Worm (Caenorhabditis elegans) whole organism, L1 larva: ENCODE results near the gene F52H2.1.
A peak's percentile ranks its signal among the peaks of the same experiment; 100 is the strongest.

Experiments used
- aly-2 ChIP-seq: fragments of 150-350 bp; optimal IDR thresholded peaks from 2 replicates; lab custom pipeline; 2014; ENCODE audit warnings: missing biosample characterization, missing genetic modification characterization
- blmp-1 ChIP-seq: fragments of 150-350 bp; optimal IDR thresholded peaks from 2 replicates; lab custom pipeline; 2014; ENCODE audit warnings: missing biosample characterization, missing genetic modification characterization
- ceh-8 ChIP-seq: fragments of 200-800 bp; sonication (Bioruptor generic); optimal IDR thresholded peaks from 2 replicates; lab custom pipeline; 2018; ENCODE audit warnings: mild to moderate bottlenecking, missing genetic modification characterization, moderate library complexity, missing compliant biosample characterization
- ceh-82 ChIP-seq, 3 experiments: fragments of 150-350 bp in 1 of 3; sonication (generic microtip) in 2 of 3; optimal IDR thresholded peaks; 2 replicates each; lab custom pipeline; 2014 to 2017; ENCODE audit warnings: missing biosample characterization in 3 of 3, missing genetic modification characterization in 3 of 3
- egl-27 ChIP-seq, 2 experiments: fragments of 150-350 bp in 1 of 2; sonication (generic microtip); optimal IDR thresholded peaks; 3 replicates each; lab custom pipeline; 2017 to 2018; ENCODE audit warnings: missing biosample characterization in 2 of 2, missing genetic modification characterization in 2 of 2, missing genetic modification reagents in 2 of 2
- lin-15B ChIP-seq: fragments of 150-350 bp; sonication (generic microtip); optimal IDR thresholded peaks from 3 replicates; lab custom pipeline; 2014; ENCODE audit warnings: missing biosample characterization, missing genetic modification characterization
- mdl-1 ChIP-seq, 2 experiments: fragments of 150-350 bp; optimal IDR thresholded peaks; 2 replicates each; lab custom pipeline; 2014 to 2017; ENCODE audit warnings: missing biosample characterization in 2 of 2, missing genetic modification characterization in 2 of 2, inconsistent platforms in 1 of 2
- nhr-76 ChIP-seq: sonication (generic microtip); optimal IDR thresholded peaks from 2 replicates; lab custom pipeline; 2017; ENCODE audit warnings: missing biosample characterization, missing genetic modification characterization
- nhr-85 ChIP-seq: sonication (generic microtip); peaks from one replicate; lab custom pipeline; 2016; ENCODE audit warnings: missing genetic modification characterization, inconsistent platforms, missing compliant biosample characterization
- skn-1 ChIP-seq: fragments of 150-350 bp; optimal IDR thresholded peaks from 2 replicates; lab custom pipeline; 2014; ENCODE audit warnings: missing biosample characterization, missing genetic modification characterization
- snpc-4 ChIP-seq: fragments of 150-350 bp; optimal IDR thresholded peaks from 2 replicates; lab custom pipeline; 2014; ENCODE audit warnings: missing biosample characterization, missing genetic modification characterization
- zag-1 ChIP-seq: fragments of 150-350 bp; optimal IDR thresholded peaks from 2 replicates; lab custom pipeline; 2014; ENCODE audit warnings: missing biosample characterization, missing genetic modification characterization

DNA sequence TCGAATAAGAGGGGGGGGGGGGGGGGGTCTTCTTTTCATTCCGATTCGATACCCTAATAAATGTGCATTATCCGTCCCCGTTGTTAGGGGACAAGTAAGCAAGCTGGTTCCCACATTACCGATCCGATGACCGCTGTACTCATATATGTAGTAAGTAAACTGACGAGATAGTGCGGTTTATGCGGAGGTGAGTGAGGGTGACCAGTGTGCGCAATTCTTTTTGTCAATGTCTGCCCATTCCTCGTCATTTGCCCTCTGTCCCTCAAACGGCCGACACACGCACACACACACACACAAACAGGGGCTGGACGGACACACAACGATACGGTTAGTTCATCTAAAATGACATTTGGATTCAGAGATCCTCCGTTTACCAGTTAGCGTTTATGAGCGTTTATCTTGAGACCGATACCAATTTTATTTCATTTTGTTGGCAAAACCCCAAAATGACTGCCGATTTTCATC is 20.7 kb upstream of the F52H2.1 start, which contains the start of gene aat-3:
- no peak for TF ChIP-seq nhr-76 (tag; lab: Kevin White, UChicago)
- TF ChIP-seq ceh-82 (tag; optimal IDR thresholded peaks at IDR 0.05; lab: Kevin White, UChicago), result no peak
- TF ChIP-seq aly-2 (tag; lab: Kevin White, UChicago), result no peak
- no peak for TF ChIP-seq snpc-4 (tag; lab: Kevin White, UChicago)
- no peak for TF ChIP-seq zag-1
- no peak for TF ChIP-seq ceh-8 (GFP tag; lab: Kevin White, UChicago)
- peak in 1 of 2 experiments; percentile 15 for TF ChIP-seq mdl-1 (tag; optimal IDR thresholded peaks at IDR 0.05; lab: Kevin White, UChicago)
- no peak for TF ChIP-seq egl-27 (tag; optimal IDR thresholded peaks at IDR 0.05; lab: Kevin White, UChicago)
- TF ChIP-seq skn-1, result peak; percentile 56
- TF ChIP-seq blmp-1 (tag; lab: Kevin White, UChicago), result no peak
- no peak for TF ChIP-seq lin-15B
- TF ChIP-seq nhr-85 (tag; lab: Kevin White, UChicago), result no peak
